Fruit fly (Drosophila melanogaster): ENCODE results near the gene CG15824.

CG15824 gene

dm6 chr2L:845341-846004 lies 39.5 kb downstream of the CG15824 start (continued):
- TF ChIP-seq zen (tag; optimal IDR thresholded peaks at IDR 0.05): peak; percentile 28
- peak; percentile 76 for TF ChIP-seq CG31365 (tag; optimal IDR thresholded peaks at IDR 0.05)
- peak; percentile 90 for TF ChIP-seq HHEX (GFP tag; optimal IDR thresholded peaks at IDR 0.05)
- peak; percentile 79 to 90 for TF ChIP-seq Hr51 (GFP tag; optimal IDR thresholded peaks at IDR 0.05)
- TF ChIP-seq ssp (GFP tag; IDR thresholded peaks at IDR 0.05): peak; percentile 80
- TF ChIP-seq ase (GFP tag; IDR thresholded peaks at IDR 0.05): peak; percentile 91
- peak; percentile 98 for TF ChIP-seq Ets65A (GFP tag)
- TF ChIP-seq Blimp-1 (GFP tag; optimal IDR thresholded peaks at IDR 0.05): peak; percentile 86
- TF ChIP-seq Deaf1 (tag; optimal IDR thresholded peaks at IDR 0.05): peak; percentile 58
- TF ChIP-seq Hey (tag; optimal IDR thresholded peaks at IDR 0.05): peak; percentile 65
- peak; percentile 66 for TF ChIP-seq CG9727 (GFP tag; optimal IDR thresholded peaks at IDR 0.05)
- peak; percentile 54 for TF ChIP-seq run (tag; optimal IDR thresholded peaks at IDR 0.05)
- peak; percentile 86 for TF ChIP-seq CG3163 (GFP tag; optimal IDR thresholded peaks at IDR 0.05)
- TF ChIP-seq HLH3B (GFP tag; IDR thresholded peaks at IDR 0.05): peak; percentile 90
- TF ChIP-seq CoRest (tag; optimal IDR thresholded peaks at IDR 0.05): peak; percentile 85
- peak; percentile 93 for TF ChIP-seq row (GFP tag; IDR thresholded peaks at IDR 0.05)
- peak; percentile 54 for TF ChIP-seq abd-A (tag; optimal IDR thresholded peaks at IDR 0.05)
- TF ChIP-seq CG10321 (GFP tag; IDR thresholded peaks at IDR 0.05): peak; percentile 68
- TF ChIP-seq B-H2 (GFP tag; optimal IDR thresholded peaks at IDR 0.05): peak; percentile 72
- peak; percentile 91 for TF ChIP-seq CG13424 (tag; optimal IDR thresholded peaks at IDR 0.05)
- peak; percentile 94 for TF ChIP-seq CG32532 (GFP tag; IDR thresholded peaks at IDR 0.05)
- TF ChIP-seq CG11398 (GFP tag; optimal IDR thresholded peaks at IDR 0.05): peak; percentile 71
- peak; percentile 82 for TF ChIP-seq wor (GFP tag; IDR thresholded peaks at IDR 0.05)
- peak; percentile 80 for TF ChIP-seq repo (GFP tag; optimal IDR thresholded peaks at IDR 0.05)
- peak; percentile 82 for TF ChIP-seq CG13296 (GFP tag; optimal IDR thresholded peaks at IDR 0.05)
- TF ChIP-seq pzg (GFP tag; optimal IDR thresholded peaks at IDR 0.05): peak; percentile 6
- TF ChIP-seq HLHmδ (GFP tag; optimal IDR thresholded peaks at IDR 0.05): no peak
- TF ChIP-seq Meics (GFP tag; optimal IDR thresholded peaks at IDR 0.05): peak; percentile 90
- peak; percentile 75 for TF ChIP-seq CG4707 (GFP tag; optimal IDR thresholded peaks at IDR 0.05)
- peak; percentile 49 for TF ChIP-seq Sry-δ (GFP tag; optimal IDR thresholded peaks at IDR 0.05)
- TF ChIP-seq nerfin-1 (tag; optimal IDR thresholded peaks at IDR 0.05): peak; percentile 71
- TF ChIP-seq CG2202 (tag; optimal IDR thresholded peaks at IDR 0.05): peak; percentile 37
- peak; percentile 75 for TF ChIP-seq CG7357 (GFP tag; IDR thresholded peaks at IDR 0.05)
- TF ChIP-seq Hand (GFP tag; optimal IDR thresholded peaks at IDR 0.05): peak; percentile 79
- TF ChIP-seq bigmax (GFP tag; optimal IDR thresholded peaks at IDR 0.05): no peak
- peak; percentile 87 for TF ChIP-seq her (GFP tag; optimal IDR thresholded peaks at IDR 0.05)
- peak; percentile 90 for TF ChIP-seq CG7839 (tag; optimal IDR thresholded peaks at IDR 0.05)
- TF ChIP-seq CG10209 (GFP tag; optimal IDR thresholded peaks at IDR 0.05): peak; percentile 86
- peak; percentile 81 for TF ChIP-seq CG18764 (GFP tag; optimal IDR thresholded peaks at IDR 0.05)
- no peak for TF ChIP-seq vnd (GFP tag; IDR thresholded peaks at IDR 0.05; ENCODE audit: partially characterized antibody)
- TF ChIP-seq Dad (GFP tag; optimal IDR thresholded peaks at IDR 0.05): peak; percentile 77
- TF ChIP-seq Adf1 (GFP tag; IDR thresholded peaks at IDR 0.05): peak; percentile 67
- TF ChIP-seq pros (GFP tag; optimal IDR thresholded peaks at IDR 0.05): no peak
- peak; percentile 85 for TF ChIP-seq ERR (GFP tag; optimal IDR thresholded peaks at IDR 0.05)
- peak; percentile 84 for TF ChIP-seq C15 (GFP tag; IDR thresholded peaks at IDR 0.05)
- TF ChIP-seq Tbp (GFP tag; optimal IDR thresholded peaks at IDR 0.05): no peak
- TF ChIP-seq CG16779 (GFP tag; IDR thresholded peaks at IDR 0.05): peak; percentile 87
- TF ChIP-seq Jarid2 (GFP tag; optimal IDR thresholded peaks at IDR 0.05): no peak
- TF ChIP-seq lola (GFP tag; optimal IDR thresholded peaks at IDR 0.05): peak in 1 of 3 experiments; percentile 32
